Fruit fly (Drosophila melanogaster) whole organism, pupa: ENCODE measurements around the gene Muc91C.

Experiments used
- CG15710 ChIP-seq: fragments of 200-800 bp; sonication (Bioruptor generic); optimal IDR thresholded peaks from 2 replicates; lab custom pipeline; 2018; ENCODE audit warnings: missing biosample characterization, mild to moderate bottlenecking, missing genetic modification characterization, moderate library complexity
- CG8159 ChIP-seq: fragments of 200-800 bp; sonication (Bioruptor generic); optimal IDR thresholded peaks from 3 replicates; lab custom pipeline; 2018; ENCODE audit warnings: missing biosample characterization, mild to moderate bottlenecking, missing genetic modification characterization, moderate library complexity
- D1 ChIP-seq: fragments of 200-800 bp; sonication (Bioruptor generic); optimal IDR thresholded peaks from 2 replicates; lab custom pipeline; 2018; ENCODE audit warnings: missing biosample characterization, mild to moderate bottlenecking, missing genetic modification characterization, moderate library complexity
- EcR ChIP-seq: fragments of 200-800 bp; sonication (Bioruptor generic); optimal IDR thresholded peaks from 3 replicates; lab custom pipeline; 2019; ENCODE audit warnings: missing biosample characterization, missing genetic modification characterization, mild to moderate bottlenecking, moderate library complexity, missing genetic modification reagents
- gl ChIP-seq: fragments of 200-800 bp; sonication (Bioruptor generic); optimal IDR thresholded peaks from 2 replicates; lab custom pipeline; 2018; ENCODE audit warnings: missing biosample characterization, mild to moderate bottlenecking, missing genetic modification characterization
- rn ChIP-seq: fragments of 200-800 bp; sonication (Bioruptor generic); IDR thresholded peaks from 2 replicates; pipeline ENCODE4 v1.3.6; 2022; ENCODE audit warnings: missing biosample characterization, missing genetic modification characterization

- no peak for TF ChIP-seq rn (GFP tag; lab: Robert Waterston, UW)
- no peak for TF ChIP-seq CG8159 (tag; lab: Kevin White, UChicago)
- TF ChIP-seq D1 (tag; lab: Kevin White, UChicago), result no peak
- TF ChIP-seq EcR (GFP tag; lab: Kevin White, UChicago), result no peak
- no peak for TF ChIP-seq CG15710 (tag; lab: Kevin White, UChicago)
- TF ChIP-seq gl, result no peak
Observed at dm6 chr3R:18693611-18694010, 1.1 kb upstream of the Muc91C start, which contains the start of gene CG14300.
